Worm (Caenorhabditis elegans): ENCODE data around the gene Y94H6A.3.

- TF ChIP-seq hnd-1 (tag; optimal IDR thresholded peaks at IDR 0.05) (no peak), ama-1 (optimal IDR thresholded peaks at IDR 0.05) (no peak), hmg-4 (GFP tag; optimal IDR thresholded peaks at IDR 0.05) (no peak), F13C5.2 (tag; optimal IDR thresholded peaks at IDR 0.05) (no peak), tra-4 (tag; optimal IDR thresholded peaks at IDR 0.05) (no peak), aly-1 (tag; optimal IDR thresholded peaks at IDR 0.05) (no peak), scrt-1 (GFP tag; IDR thresholded peaks at IDR 0.05) (no peak), pes-1 (GFP tag; IDR thresholded peaks at IDR 0.05) (no peak), B0310.2 (tag; optimal IDR thresholded peaks at IDR 0.05) (no peak)
These were observed 34.9 kb downstream of the Y94H6A.3 start for ce11 chrIV:2711122-2711669.
